Worm (Caenorhabditis elegans) whole organism, young adult: ENCODE measurements around the gene cutl-28.

ENCODE experiments used
- C06A6.2 ChIP-seq: fragments of 200-800 bp; sonication (Bioruptor generic); conservative IDR thresholded peaks from 2 replicates; pipeline ENCODE4 v1.3.6; 2022; ENCODE audit warnings: missing genetic modification characterization, missing compliant biosample characterization
- C17E4.6 ChIP-seq: fragments of 200-800 bp; sonication (Bioruptor generic); IDR thresholded peaks from 2 replicates; pipeline ENCODE4 v1.3.6; 2022; ENCODE audit warnings: missing genetic modification reagents, missing genetic modification characterization, missing compliant biosample characterization
- F10E7.11 ChIP-seq: sonication (generic microtip); optimal IDR thresholded peaks from 2 replicates; lab custom pipeline; 2017; ENCODE audit warnings: mild to moderate bottlenecking, missing genetic modification characterization, moderate library complexity, missing compliant biosample characterization
- F33H1.4 ChIP-seq: fragments of 200-800 bp; sonication (Bioruptor generic); IDR thresholded peaks from 2 replicates; pipeline ENCODE4 v1.3.6; 2022; ENCODE audit warnings: missing genetic modification reagents, missing genetic modification characterization, missing compliant biosample characterization
- F52B5.7 ChIP-seq: sonication (generic microtip); optimal IDR thresholded peaks from 2 replicates; lab custom pipeline; 2016; ENCODE audit warnings: mild to moderate bottlenecking, missing genetic modification characterization, missing compliant biosample characterization
- F57A8.1 ChIP-seq: fragments of 200-800 bp; sonication (Bioruptor generic); optimal IDR thresholded peaks from 2 replicates; lab custom pipeline; 2018; ENCODE audit warnings: mild to moderate bottlenecking, missing genetic modification characterization, moderate library complexity, missing compliant biosample characterization
- T26A5.8 ChIP-seq: sonication (generic microtip); optimal IDR thresholded peaks from 2 replicates; lab custom pipeline; 2016; ENCODE audit warnings: missing genetic modification characterization, missing compliant biosample characterization
- Y53F4B.3 ChIP-seq: fragments of 200-800 bp; sonication (Bioruptor generic); IDR thresholded peaks from 2 replicates; pipeline ENCODE4 v1.3.6; 2022; ENCODE audit warnings: missing genetic modification reagents, missing genetic modification characterization, missing compliant biosample characterization
- Y56A3A.18 ChIP-seq: fragments of 200-800 bp; sonication (Bioruptor generic); IDR thresholded peaks from 2 replicates; pipeline ENCODE4 v1.3.6; 2022; ENCODE audit warnings: missing genetic modification reagents, missing genetic modification characterization, missing compliant biosample characterization
- ama-1 ChIP-seq, 3 experiments: fragments of 150-350 bp in 1 of 3; sonication (generic microtip) in 2 of 3; optimal IDR thresholded peaks; 2 replicates each; lab custom pipeline; 2014 to 2018; ENCODE audit warnings: missing biosample characterization in 2 of 3, missing genetic modification characterization in 2 of 3, missing genetic modification reagents in 2 of 3
- aptf-2 ChIP-seq: fragments of 200-800 bp; sonication (Bioruptor generic); conservative IDR thresholded peaks from 2 replicates; pipeline ENCODE4 v1.3.6; 2022; ENCODE audit warnings: missing genetic modification reagents, missing genetic modification characterization, missing compliant biosample characterization
- attf-5 ChIP-seq: fragments of 200-800 bp; sonication (Bioruptor generic); optimal IDR thresholded peaks from 2 replicates; lab custom pipeline; 2018; ENCODE audit warnings: mild to moderate bottlenecking, missing genetic modification characterization, missing compliant biosample characterization
- ceh-91 ChIP-seq: fragments of 200-800 bp; sonication (Bioruptor generic); IDR thresholded peaks from 2 replicates; pipeline ENCODE4 v1.3.6; 2022; ENCODE audit warnings: missing genetic modification reagents, missing genetic modification characterization, missing compliant biosample characterization
- chd-7 ChIP-seq: sonication (generic microtip); optimal IDR thresholded peaks from 2 replicates; lab custom pipeline; 2016; ENCODE audit warnings: mild to moderate bottlenecking, missing genetic modification characterization, moderate library complexity, missing compliant biosample characterization
- efl-1 ChIP-seq: fragments of 150-350 bp; optimal IDR thresholded peaks from 2 replicates; lab custom pipeline; 2014; ENCODE audit warnings: missing biosample characterization, missing genetic modification reagents, missing genetic modification characterization
- egl-18 ChIP-seq: fragments of 200-800 bp; sonication (Bioruptor generic); IDR thresholded peaks from 2 replicates; pipeline ENCODE4 v1.3.6; 2022; ENCODE audit warnings: missing genetic modification reagents, missing genetic modification characterization, missing compliant biosample characterization
- fkh-3 ChIP-seq: sonication (generic microtip); optimal IDR thresholded peaks from 2 replicates; lab custom pipeline; 2016; ENCODE audit warnings: mild to moderate bottlenecking, missing genetic modification characterization, missing compliant biosample characterization
- him-1 ChIP-seq: sonication (generic microtip); optimal IDR thresholded peaks from 2 replicates; lab custom pipeline; 2016; ENCODE audit warnings: missing genotype, missing genetic modification reagents, missing genetic modification characterization, missing compliant biosample characterization
- hlh-12 ChIP-seq: sonication (generic microtip); optimal IDR thresholded peaks from 2 replicates; lab custom pipeline; 2016; ENCODE audit warnings: missing genetic modification characterization, missing compliant biosample characterization
- hlh-26 ChIP-seq: fragments of 200-800 bp; sonication (Bioruptor generic); conservative IDR thresholded peaks from 2 replicates; pipeline ENCODE4 v1.3.6; 2022; ENCODE audit warnings: missing genetic modification reagents, missing genetic modification characterization, missing compliant biosample characterization
- hmg-20 ChIP-seq: fragments of 200-800 bp; sonication (Bioruptor generic); IDR thresholded peaks from 2 replicates; pipeline ENCODE4 v1.3.6; 2022; ENCODE audit warnings: missing genetic modification reagents, missing genetic modification characterization, missing compliant biosample characterization
- lin-35 ChIP-seq, 3 experiments: fragments of 150-350 bp in 2 of 3; sonication (generic microtip) in 1 of 3; optimal IDR thresholded peaks; 2 replicates each; lab custom pipeline; 2014 to 2018; ENCODE audit warnings: missing biosample characterization in 3 of 3, missing genetic modification characterization in 3 of 3, missing genetic modification reagents in 3 of 3
- lin-54 ChIP-seq: fragments of 200-800 bp; sonication (Bioruptor generic); optimal IDR thresholded peaks from 2 replicates; lab custom pipeline; 2018; ENCODE audit warnings: mild to moderate bottlenecking, missing genetic modification characterization, missing compliant biosample characterization
- mcd-1 ChIP-seq: fragments of 200-800 bp; sonication (Bioruptor generic); IDR thresholded peaks from 2 replicates; pipeline ENCODE4 v1.3.6; 2022; ENCODE audit warnings: missing genetic modification reagents, missing genetic modification characterization, missing compliant biosample characterization
- nhr-179 ChIP-seq: sonication (generic microtip); optimal IDR thresholded peaks from 2 replicates; lab custom pipeline; 2016; ENCODE audit warnings: mild to moderate bottlenecking, missing genetic modification characterization, missing compliant biosample characterization
- nhr-90 ChIP-seq: sonication (generic microtip); optimal IDR thresholded peaks from 2 replicates; lab custom pipeline; 2016; ENCODE audit warnings: missing genotype, mild to moderate bottlenecking, missing genetic modification characterization, missing compliant biosample characterization
- pbrm-1 ChIP-seq: fragments of 200-800 bp; sonication (Bioruptor generic); IDR thresholded peaks from 2 replicates; pipeline ENCODE4 v1.3.6; 2022; ENCODE audit warnings: missing genetic modification reagents, missing genetic modification characterization, missing compliant biosample characterization
- rec-8 ChIP-seq, 2 experiments: sonication (generic microtip); optimal IDR thresholded peaks; 2 replicates each; lab custom pipeline; 2016; ENCODE audit warnings: mild to moderate bottlenecking in 2 of 2, missing genetic modification characterization in 2 of 2, missing genetic modification reagents in 2 of 2, missing genotype in 2 of 2, missing biosample characterization in 1 of 2, missing compliant biosample characterization in 1 of 2, moderate library complexity in 1 of 2
- sdz-38 ChIP-seq: sonication (generic microtip); optimal IDR thresholded peaks from 2 replicates; lab custom pipeline; 2016; ENCODE audit warnings: missing genotype, missing genetic modification characterization, missing compliant biosample characterization
- snpc-3.4 ChIP-seq: sonication (generic microtip); optimal IDR thresholded peaks from 2 replicates; lab custom pipeline; 2017; ENCODE audit warnings: missing genetic modification characterization, mild to moderate bottlenecking, missing compliant biosample characterization, antibody characterized with exemption, moderate library complexity, missing genotype, missing genetic modification reagents
- unc-130 ChIP-seq: sonication (generic microtip); optimal IDR thresholded peaks from 2 replicates; lab custom pipeline; 2016; ENCODE audit warnings: missing genetic modification reagents, missing genetic modification characterization, missing compliant biosample characterization
- zim-3 ChIP-seq: sonication (generic microtip); optimal IDR thresholded peaks from 2 replicates; lab custom pipeline; 2017; ENCODE audit warnings: mild to moderate bottlenecking, missing genetic modification characterization, moderate library complexity, missing compliant biosample characterization
- ztf-18 ChIP-seq: sonication (generic microtip); optimal IDR thresholded peaks from 2 replicates; lab custom pipeline; 2016; ENCODE audit warnings: missing genotype, mild to moderate bottlenecking, missing genetic modification characterization, missing compliant biosample characterization
- ztf-22 ChIP-seq: fragments of 200-800 bp; sonication (Bioruptor generic); optimal IDR thresholded peaks from 2 replicates; lab custom pipeline; 2018; ENCODE audit warnings: mild to moderate bottlenecking, missing genetic modification characterization, moderate library complexity, missing compliant biosample characterization
- ztf-26 ChIP-seq: sonication (generic microtip); optimal IDR thresholded peaks from 2 replicates; lab custom pipeline; 2017; ENCODE audit warnings: missing genetic modification characterization, missing compliant biosample characterization
- ztf-3 ChIP-seq: fragments of 200-800 bp; sonication (Bioruptor generic); optimal IDR thresholded peaks from 2 replicates; lab custom pipeline; 2018; ENCODE audit warnings: mild to moderate bottlenecking, missing genetic modification characterization, missing compliant biosample characterization

Gene cutl-28

ce11 chrIV:715433-715832, 31.1 kb downstream of the cutl-28 start:
- TF ChIP-seq F57A8.1 (GFP tag; lab: Kevin White, UChicago) (no peak), ceh-91 (GFP tag; lab: Robert Waterston, UW) (no peak), nhr-179 (tag; lab: Kevin White, UChicago) (no peak), lin-35 (GFP tag; optimal IDR thresholded peaks at IDR 0.05; lab: Kevin White, UChicago) (no peak), pbrm-1 (GFP tag; lab: Robert Waterston, UW) (no peak), chd-7 (no peak), ama-1 (optimal IDR thresholded peaks at IDR 0.05; lab: Kevin White, UChicago) (no peak), ama-1 (GFP tag; optimal IDR thresholded peaks at IDR 0.05; lab: Kevin White, UChicago) (no peak), hmg-20 (GFP tag; lab: Robert Waterston, UW) (no peak), ztf-18 (tag; lab: Kevin White, UChicago) (no peak), hlh-12 (tag; lab: Kevin White, UChicago) (no peak), C06A6.2 (GFP tag; lab: Robert Waterston, UW) (no peak), T26A5.8 (tag; lab: Kevin White, UChicago) (no peak), ztf-22 (GFP tag; lab: Kevin White, UChicago) (no peak)
- TF ChIP-seq, all 124 proteins: peak for 0

- no peak for TF ChIP-seq unc-130
- no peak for TF ChIP-seq him-1 (tag; lab: Kevin White, UChicago)
- TF ChIP-seq nhr-90 (tag; lab: Kevin White, UChicago), result no peak
- no peak for TF ChIP-seq ceh-91 (GFP tag; lab: Robert Waterston, UW)
- TF ChIP-seq F52B5.7 (tag; lab: Kevin White, UChicago), result no peak
- TF ChIP-seq mcd-1, result no peak
- no peak for TF ChIP-seq zim-3
- no peak for TF ChIP-seq F10E7.11 (tag; lab: Kevin White, UChicago)
- TF ChIP-seq aptf-2 (GFP tag; lab: Robert Waterston, UW), result no peak
- TF ChIP-seq egl-18 (GFP tag; lab: Robert Waterston, UW), result no peak
- no peak for TF ChIP-seq ztf-26
- TF ChIP-seq rec-8 (tag; optimal IDR thresholded peaks at IDR 0.05; lab: Kevin White, UChicago), result no peak
- TF ChIP-seq, all 124 proteins: peak for 0
These were observed 32.0 kb downstream of the cutl-28 start, which contains the start of gene clec-164 for ce11 chrIV:716323-716722. Gene clec-164 (plus strand): TSS chrIV:716623.

ce11 chrIV:719351-719750, 35.1 kb downstream of the cutl-28 start, which contains the start of gene Y55F3C.10:
Gene Y55F3C.10 (minus strand): TSS chrIV:719451.
- TF ChIP-seq Y53F4B.3 (GFP tag; lab: Robert Waterston, UW), result no peak
- TF ChIP-seq mcd-1, result no peak
- no peak for TF ChIP-seq unc-130
- no peak for TF ChIP-seq Y56A3A.18 (GFP tag; lab: Robert Waterston, UW)
- TF ChIP-seq snpc-3.4, result no peak
- TF ChIP-seq sdz-38 (tag; lab: Kevin White, UChicago), result no peak
- TF ChIP-seq, all 124 proteins: peak for 0

- TF ChIP-seq snpc-3.4 (no peak), ceh-91 (GFP tag; lab: Robert Waterston, UW) (no peak), lin-54 (no peak), attf-5 (GFP tag; lab: Kevin White, UChicago) (no peak), C17E4.6 (no peak), ztf-3 (GFP tag; lab: Kevin White, UChicago) (no peak), hlh-26 (no peak), F33H1.4 (GFP tag; lab: Robert Waterston, UW) (no peak), fkh-3 (no peak), ama-1 (optimal IDR thresholded peaks at IDR 0.05; lab: Kevin White, UChicago) (no peak), ama-1 (GFP tag; optimal IDR thresholded peaks at IDR 0.05; lab: Kevin White, UChicago) (no peak), efl-1 (no peak)
These were observed 43.8 kb downstream of the cutl-28 start, which contains the start of gene Y55F3C.9 for ce11 chrIV:728095-728494. Gene Y55F3C.9 (minus strand): TSS chrIV:728195.
